Worm (Caenorhabditis elegans): ENCODE data around the gene hrpu-1.

hrpu-1 gene

ce11 chrIV:15029565-15029964 is 9.9 kb upstream of the hrpu-1 start:
- no peak for TF ChIP-seq mml-1 (tag; optimal IDR thresholded peaks at IDR 0.05)
- TF ChIP-seq fos-1 (tag; optimal IDR thresholded peaks at IDR 0.05) = no peak
- no peak for TF ChIP-seq nhr-25 (tag; optimal IDR thresholded peaks at IDR 0.05)
- TF ChIP-seq ama-1 (optimal IDR thresholded peaks at IDR 0.05) = no peak
- no peak for TF ChIP-seq ceh-82 (tag; optimal IDR thresholded peaks at IDR 0.05)
- TF ChIP-seq jun-1 (tag; optimal IDR thresholded peaks at IDR 0.05) = no peak
- no peak for TF ChIP-seq egl-5 (tag; optimal IDR thresholded peaks at IDR 0.05)
- no peak for TF ChIP-seq lsy-12 (tag; optimal IDR thresholded peaks at IDR 0.05)
- TF ChIP-seq hmg-11 (tag; optimal IDR thresholded peaks at IDR 0.05) = no peak
- no peak for TF ChIP-seq aly-2 (tag; optimal IDR thresholded peaks at IDR 0.05)
- no peak for TF ChIP-seq unc-62 (GFP tag; optimal IDR thresholded peaks at IDR 0.05)
- TF ChIP-seq skn-1 (tag; optimal IDR thresholded peaks at IDR 0.05) = no peak
- TF ChIP-seq nhr-43 (tag; optimal IDR thresholded peaks at IDR 0.05; ENCODE audit: poor library complexity, severe bottlenecking) = no peak
- TF ChIP-seq mdl-1 (tag; optimal IDR thresholded peaks at IDR 0.05) = no peak
- no peak for TF ChIP-seq ztf-11 (tag; optimal IDR thresholded peaks at IDR 0.05)
- no peak for TF ChIP-seq ceh-16 (tag; optimal IDR thresholded peaks at IDR 0.05)
- no peak for TF ChIP-seq ZK546.5 (tag; optimal IDR thresholded peaks at IDR 0.05)
- no peak for TF ChIP-seq fkh-2 (tag; optimal IDR thresholded peaks at IDR 0.05)
- TF ChIP-seq R02D3.7 (tag; optimal IDR thresholded peaks at IDR 0.05) = no peak
- no peak for TF ChIP-seq elt-3 (tag; optimal IDR thresholded peaks at IDR 0.05)

DNA sequence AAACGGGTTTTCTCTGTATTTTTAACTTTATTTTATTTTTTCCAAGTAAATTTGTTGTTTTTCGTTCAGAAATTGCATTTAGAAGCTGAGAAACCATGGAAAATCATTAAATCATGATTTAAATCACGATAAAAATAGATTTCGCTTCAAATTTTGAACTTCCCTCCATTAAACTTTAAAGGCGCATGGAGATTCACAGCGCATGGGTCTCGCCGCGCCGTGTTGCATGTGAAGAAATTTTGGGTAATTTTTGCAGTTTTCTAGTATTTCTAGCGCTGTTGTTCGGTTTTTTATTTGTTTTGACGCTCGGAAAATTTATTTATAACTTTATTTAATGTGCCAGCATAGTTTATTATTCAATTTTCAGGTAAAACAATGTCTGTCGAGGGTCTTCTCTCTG is 2.4 kb upstream of the hrpu-1 start, which contains the start of gene eef-1B.2:
eef-1B.2 (plus strand) TSS at position 358 of the 400 bp plus-strand sequence.
- no peak for TF ChIP-seq ceh-28 (tag; optimal IDR thresholded peaks at IDR 0.05)
- no peak for TF ChIP-seq nhr-67 (tag; optimal IDR thresholded peaks at IDR 0.05)
- TF ChIP-seq sea-2 (GFP tag; optimal IDR thresholded peaks at IDR 0.05) = no peak
- no peak for TF ChIP-seq fos-1 (tag; optimal IDR thresholded peaks at IDR 0.05)
- no peak for TF ChIP-seq nhr-12 (tag; optimal IDR thresholded peaks at IDR 0.05)
- TF ChIP-seq ceh-82 (tag; optimal IDR thresholded peaks at IDR 0.05) = no peak
- TF ChIP-seq ztf-11 (tag; optimal IDR thresholded peaks at IDR 0.05) = no peak
- TF ChIP-seq ztf-4 (tag; optimal IDR thresholded peaks at IDR 0.05) = no peak
- no peak for TF ChIP-seq nhr-28 (tag; optimal IDR thresholded peaks at IDR 0.05)
- TF ChIP-seq ama-1 (optimal IDR thresholded peaks at IDR 0.05) = no peak
- TF ChIP-seq nfya-1 (tag; optimal IDR thresholded peaks at IDR 0.05; ENCODE audit: insufficient read depth) = peak; percentile 85
- TF ChIP-seq elt-2 (tag; optimal IDR thresholded peaks at IDR 0.05) = peak; percentile 30
- no peak for TF ChIP-seq fkh-10 (GFP tag; optimal IDR thresholded peaks at IDR 0.05)
- TF ChIP-seq ceh-16 (tag; optimal IDR thresholded peaks at IDR 0.05) = no peak
- TF ChIP-seq pha-4 (tag; optimal IDR thresholded peaks at IDR 0.05) = peak; percentile 86
- TF ChIP-seq daf-12 (tag; optimal IDR thresholded peaks at IDR 0.05) = no peak
- no peak for TF ChIP-seq elt-1 (tag; optimal IDR thresholded peaks at IDR 0.05)
- TF ChIP-seq elt-3 (tag; optimal IDR thresholded peaks at IDR 0.05) = no peak
- no peak for TF ChIP-seq jun-1 (tag; optimal IDR thresholded peaks at IDR 0.05)
- no peak for TF ChIP-seq mdl-1 (tag; optimal IDR thresholded peaks at IDR 0.05)
- TF ChIP-seq nhr-25 (tag; optimal IDR thresholded peaks at IDR 0.05) = peak; percentile 50
- no peak for TF ChIP-seq nhr-237 (tag; optimal IDR thresholded peaks at IDR 0.05)
- TF ChIP-seq R02D3.7 (tag; optimal IDR thresholded peaks at IDR 0.05) = peak; percentile 10
- peak; percentile 17 for TF ChIP-seq egl-5 (tag; optimal IDR thresholded peaks at IDR 0.05)
- no peak for TF ChIP-seq nhr-76 (tag; optimal IDR thresholded peaks at IDR 0.05)
- TF ChIP-seq nhr-77 (tag; optimal IDR thresholded peaks at IDR 0.05) = no peak
- TF ChIP-seq eor-1 (tag; optimal IDR thresholded peaks at IDR 0.05) = no peak
- no peak for TF ChIP-seq ZK546.5 (tag; optimal IDR thresholded peaks at IDR 0.05)
- peak; percentile 22 for TF ChIP-seq snpc-4 (tag; optimal IDR thresholded peaks at IDR 0.05)
- TF ChIP-seq lin-15B (tag; optimal IDR thresholded peaks at IDR 0.05) = peak; percentile 78
- TF ChIP-seq zag-1 (tag; optimal IDR thresholded peaks at IDR 0.05) = no peak
- TF ChIP-seq aly-2 (tag; optimal IDR thresholded peaks at IDR 0.05) = no peak
- TF ChIP-seq tbx-2 (tag; optimal IDR thresholded peaks at IDR 0.05) = no peak
- TF ChIP-seq ceh-9 (tag; optimal IDR thresholded peaks at IDR 0.05) = no peak
- TF ChIP-seq unc-62 (GFP tag; optimal IDR thresholded peaks at IDR 0.05) = no peak
- TF ChIP-seq nhr-23 (tag; optimal IDR thresholded peaks at IDR 0.05) = peak; percentile 60
- peak; percentile 75 for TF ChIP-seq skn-1 (tag; optimal IDR thresholded peaks at IDR 0.05)
- TF ChIP-seq lin-39 (tag; optimal IDR thresholded peaks at IDR 0.05) = peak; percentile 59
- TF ChIP-seq nhr-11 (tag; optimal IDR thresholded peaks at IDR 0.05) = no peak
- TF ChIP-seq lsy-12 (tag; optimal IDR thresholded peaks at IDR 0.05) = no peak
- peak; percentile 3 for TF ChIP-seq nhr-43 (tag; optimal IDR thresholded peaks at IDR 0.05; ENCODE audit: poor library complexity, severe bottlenecking)
- TF ChIP-seq fkh-2 (tag; optimal IDR thresholded peaks at IDR 0.05) = no peak
- no peak for TF ChIP-seq mml-1 (tag; optimal IDR thresholded peaks at IDR 0.05)
- TF ChIP-seq egl-27 (tag; optimal IDR thresholded peaks at IDR 0.05) = no peak
- TF ChIP-seq unc-39 (tag; optimal IDR thresholded peaks at IDR 0.05) = no peak
- TF ChIP-seq hmg-11 (tag; optimal IDR thresholded peaks at IDR 0.05) = peak; percentile 33
- no peak for TF ChIP-seq pqm-1 (tag; optimal IDR thresholded peaks at IDR 0.05)

Data from whole organism, L3 larva.